Fruit fly (Drosophila melanogaster): ENCODE results near the gene CG4511.

The CG4511 gene

DNA sequence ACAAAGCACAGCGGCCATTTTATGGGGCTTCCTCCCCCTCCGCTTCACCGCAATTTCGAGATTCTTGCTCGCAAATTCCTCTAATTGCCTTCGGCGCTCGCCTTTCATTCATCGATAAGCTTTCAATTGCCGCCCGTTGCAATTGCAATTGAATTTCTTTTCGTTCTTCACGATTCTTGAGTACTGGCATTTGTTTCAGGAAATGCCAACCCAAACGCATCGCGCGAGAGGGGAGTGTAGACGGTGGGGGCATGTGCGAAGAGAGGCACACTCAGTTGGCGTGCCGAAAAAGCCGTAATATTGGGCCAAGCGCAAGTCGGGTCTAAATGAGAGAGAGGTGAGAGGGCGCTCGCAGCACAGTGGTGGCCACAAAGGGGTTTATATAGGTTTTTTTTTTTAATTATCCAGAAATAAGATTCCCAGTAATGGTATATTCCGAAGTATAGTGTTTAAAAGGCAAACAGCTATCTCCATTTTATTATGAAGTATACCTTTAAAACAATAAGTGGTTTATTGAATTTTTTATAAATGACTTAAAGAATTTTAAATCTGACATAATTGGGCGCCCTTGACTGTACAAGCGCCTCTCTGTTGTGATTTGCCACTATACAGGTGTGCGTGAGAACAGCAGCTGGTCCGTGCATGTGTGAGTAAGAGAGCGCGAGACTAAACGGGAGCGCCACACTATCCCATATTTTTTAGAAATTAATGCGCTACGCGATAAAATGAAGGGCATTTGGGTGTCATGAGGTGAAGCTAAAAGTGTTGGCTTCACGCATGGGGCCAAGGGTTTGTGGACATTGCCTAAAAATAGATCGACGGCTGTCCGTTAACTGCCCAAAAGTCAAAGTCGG lies 32.4 kb downstream of the CG4511 start (continued):
- TF ChIP-seq achi (GFP tag; optimal IDR thresholded peaks at IDR 0.05) (peak; percentile 90), CG4318 (GFP tag; optimal IDR thresholded peaks at IDR 0.05) (peak; percentile 81), Smox (GFP tag; optimal IDR thresholded peaks at IDR 0.05) (peak; percentile 92), Eip78C (GFP tag) (peak; percentile 98), CG10631 (GFP tag; optimal IDR thresholded peaks at IDR 0.05) (peak; percentile 87), CG8632 (GFP tag; optimal IDR thresholded peaks at IDR 0.05) (peak; percentile 88), eg (GFP tag; IDR thresholded peaks at IDR 0.05) (peak; percentile 86), CG32006 (GFP tag; optimal IDR thresholded peaks at IDR 0.05) (peak; percentile 93), Sox14 (GFP tag; optimal IDR thresholded peaks at IDR 0.05) (peak; percentile 85), CG6163 (GFP tag; IDR thresholded peaks at IDR 0.05) (peak; percentile 92), Blimp-1 (GFP tag; optimal IDR thresholded peaks at IDR 0.05) (peak; percentile 57), Lpt (GFP tag; optimal IDR thresholded peaks at IDR 0.05) (peak; percentile 87), CG6808 (GFP tag; optimal IDR thresholded peaks at IDR 0.05) (peak; percentile 79), net (GFP tag; optimal IDR thresholded peaks at IDR 0.05) (peak; percentile 93), fkh (GFP tag; optimal IDR thresholded peaks at IDR 0.05) (peak; percentile 71), salr (GFP tag; optimal IDR thresholded peaks at IDR 0.05) (peak; percentile 45 to 79), CG11294 (GFP tag; IDR thresholded peaks at IDR 0.05) (peak; percentile 83), lz (GFP tag; optimal IDR thresholded peaks at IDR 0.05) (peak; percentile 95), CG16779 (tag; optimal IDR thresholded peaks at IDR 0.05) (peak; percentile 91), CG6792 (GFP tag; optimal IDR thresholded peaks at IDR 0.05) (peak; percentile 93), CG3919 (GFP tag; optimal IDR thresholded peaks at IDR 0.05) (peak; percentile 94), Hr4 (GFP tag; optimal IDR thresholded peaks at IDR 0.05) (peak; percentile 94), vri (GFP tag; optimal IDR thresholded peaks at IDR 0.05) (peak; percentile 89), Ets21C (GFP tag; optimal IDR thresholded peaks at IDR 0.05) (peak; percentile 87), Gug (GFP tag; IDR thresholded peaks at IDR 0.05) (peak; percentile 86), CG6854 (GFP tag; optimal IDR thresholded peaks at IDR 0.05) (peak; percentile 76), CG31627 (GFP tag; optimal IDR thresholded peaks at IDR 0.05) (peak; percentile 94), CG6276 (GFP tag; optimal IDR thresholded peaks at IDR 0.05) (peak; percentile 90), topi (GFP tag; optimal IDR thresholded peaks at IDR 0.05) (peak; percentile 93), pdm3 (GFP tag; optimal IDR thresholded peaks at IDR 0.05) (peak; percentile 91), CG8119 (GFP tag; IDR thresholded peaks at IDR 0.05) (peak; percentile 96), CG7368 (GFP tag; optimal IDR thresholded peaks at IDR 0.05) (peak; percentile 80), Sox15 (GFP tag; optimal IDR thresholded peaks at IDR 0.05) (peak; percentile 84), Met (GFP tag; optimal IDR thresholded peaks at IDR 0.05) (peak; percentile 95), cyc (GFP tag; optimal IDR thresholded peaks at IDR 0.05) (peak; percentile 91), Ets96B (tag; optimal IDR thresholded peaks at IDR 0.05) (peak; percentile 81), CG15336 (GFP tag; IDR thresholded peaks at IDR 0.05) (peak; percentile 95), fd59A (GFP tag; optimal IDR thresholded peaks at IDR 0.05) (peak; percentile 81), fd85E (GFP tag; optimal IDR thresholded peaks at IDR 0.05) (peak; percentile 80), spab (GFP tag; optimal IDR thresholded peaks at IDR 0.05) (peak; percentile 86)

dm6 chr3R:10888300-10888632 lies 34.0 kb downstream of the CG4511 start:
- TF ChIP-seq CG8119 (GFP tag; IDR thresholded peaks at IDR 0.05) (no peak), svp (GFP tag) (peak; percentile 52)

Data from whole organism, prepupa.